Worm (Caenorhabditis elegans): ENCODE data around the gene lbp-8.

lbp-8 gene

ce11 chrV:13891489-13891888 lies 916 bp downstream of the lbp-8 start:
- TF ChIP-seq elt-2 (tag; optimal IDR thresholded peaks at IDR 0.05) (peak; percentile 59), nhr-71 (tag; optimal IDR thresholded peaks at IDR 0.05) (peak; percentile 40), nhr-19 (GFP tag; conservative IDR thresholded peaks at IDR 0.05) (0 out of 2 replicates have a peak, but pooled peaks have one; percentile 13), nhr-20 (tag; optimal IDR thresholded peaks at IDR 0.05) (peak; percentile 33), xbp-1 (tag; optimal IDR thresholded peaks at IDR 0.05) (no peak), unc-62 (GFP tag; optimal IDR thresholded peaks at IDR 0.05) (no peak), nhr-85 (tag) (peak; percentile 63), lin-14 (GFP tag; optimal IDR thresholded peaks at IDR 0.05) (no peak)

DNA sequence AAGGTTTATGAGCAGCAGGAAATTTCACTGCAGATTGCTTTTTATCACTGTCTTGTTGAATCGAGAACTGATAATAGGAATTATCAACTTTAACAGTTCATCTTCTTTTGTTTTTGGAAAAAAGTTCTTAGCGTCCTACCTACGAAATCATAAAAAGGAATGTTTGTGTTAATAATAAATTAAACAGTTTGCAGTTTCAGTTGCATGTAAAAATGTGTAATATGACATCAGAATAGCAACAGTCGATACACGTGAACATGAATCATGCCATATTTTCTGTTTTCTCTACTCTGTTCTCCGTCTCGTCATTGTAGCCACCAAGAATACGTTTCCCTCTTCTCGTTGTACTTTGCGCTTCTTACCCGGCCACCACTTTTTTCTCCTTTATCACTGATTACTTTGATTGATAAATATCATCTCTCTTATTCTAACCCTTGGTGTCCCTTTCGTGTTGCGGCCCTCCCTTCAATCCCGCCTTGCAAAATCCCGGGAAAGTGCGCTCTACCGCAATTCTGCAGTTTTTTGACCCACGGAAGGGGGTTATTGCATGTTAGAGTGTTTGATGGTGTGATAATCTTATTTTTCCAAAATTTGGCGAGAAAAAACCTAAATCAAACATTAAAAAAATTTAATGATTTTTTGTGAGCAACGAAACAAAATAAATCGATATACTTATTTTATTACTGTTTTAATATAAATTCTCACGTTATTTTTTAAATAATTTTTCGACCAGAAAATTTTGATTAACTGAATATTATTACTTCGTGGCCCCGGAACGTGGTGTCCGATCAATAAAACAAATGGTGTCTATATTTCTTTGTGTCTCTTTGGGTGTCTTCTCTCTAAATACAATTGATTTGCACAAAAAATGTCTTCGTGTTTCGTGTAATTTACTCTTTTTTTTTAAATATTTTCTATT lies 2.1 kb downstream of the lbp-8 start, which contains the start of gene sptl-3:
sptl-3 (plus strand) TSS at position 869 of the 919 bp plus-strand sequence.
- TF ChIP-seq nhr-28 (tag; optimal IDR thresholded peaks at IDR 0.05) (no peak), sptf-1 (tag; optimal IDR thresholded peaks at IDR 0.05) (no peak), C16A3.4 (tag; optimal IDR thresholded peaks at IDR 0.05) (peak; percentile 20), nhr-19 (GFP tag; conservative IDR thresholded peaks at IDR 0.05) (peak; percentile 53), mdl-1 (tag; optimal IDR thresholded peaks at IDR 0.05) (peak in 1 of 2 experiments; percentile 61), grh-1 (GFP tag; IDR thresholded peaks at IDR 0.05) (no peak), unc-130 (tag; optimal IDR thresholded peaks at IDR 0.05) (no peak), dsc-1 (tag; optimal IDR thresholded peaks at IDR 0.05) (no peak), alr-1 (tag; optimal IDR thresholded peaks at IDR 0.05; ENCODE audit: borderline replicate concordance) (no peak), efl-3 (GFP tag; optimal IDR thresholded peaks at IDR 0.05) (no peak), blmp-1 (tag; optimal IDR thresholded peaks at IDR 0.05) (peak; percentile 83), mef-2 (tag; optimal IDR thresholded peaks at IDR 0.05) (no peak), lsy-2 (tag; optimal IDR thresholded peaks at IDR 0.05) (peak in 1 of 2 experiments; percentile 42), isw-1 (GFP tag; IDR thresholded peaks at IDR 0.05) (no peak), xbp-1 (tag; optimal IDR thresholded peaks at IDR 0.05) (no peak), snpc-4 (tag; optimal IDR thresholded peaks at IDR 0.05) (no peak), ceh-90 (tag; optimal IDR thresholded peaks at IDR 0.05) (no peak), nhr-20 (tag; optimal IDR thresholded peaks at IDR 0.05) (peak; percentile 68), ceh-63 (GFP tag; optimal IDR thresholded peaks at IDR 0.05) (no peak), snu-23 (GFP tag; optimal IDR thresholded peaks at IDR 0.05) (peak; percentile 65), fos-1 (tag; optimal IDR thresholded peaks at IDR 0.05) (no peak), hlh-17 (GFP tag; optimal IDR thresholded peaks at IDR 0.05; ENCODE audit: borderline replicate concordance) (no peak), nhr-77 (tag; optimal IDR thresholded peaks at IDR 0.05) (no peak), pag-3 (tag; optimal IDR thresholded peaks at IDR 0.05; ENCODE audit: borderline replicate concordance, insufficient read depth) (no peak), vab-15 (tag; optimal IDR thresholded peaks at IDR 0.05) (no peak), nhr-71 (tag; optimal IDR thresholded peaks at IDR 0.05) (peak; percentile 75), ets-5 (GFP tag; IDR thresholded peaks at IDR 0.05) (no peak), sox-4 (tag; optimal IDR thresholded peaks at IDR 0.05) (no peak), ztf-4 (tag; optimal IDR thresholded peaks at IDR 0.05) (no peak), elt-3 (tag; optimal IDR thresholded peaks at IDR 0.05) (peak in 2 of 6 experiments; percentile 49 to 81), lin-14 (GFP tag; optimal IDR thresholded peaks at IDR 0.05) (peak; percentile 69), sup-37 (GFP tag; optimal IDR thresholded peaks at IDR 0.05) (no peak), fkh-4 (tag; optimal IDR thresholded peaks at IDR 0.05; ENCODE audit: borderline replicate concordance) (no peak), lin-39 (tag; optimal IDR thresholded peaks at IDR 0.05) (no peak), mab-9 (GFP tag; IDR thresholded peaks at IDR 0.05) (no peak), dpl-1 (GFP tag; optimal IDR thresholded peaks at IDR 0.05) (peak in 2 of 3 experiments; percentile 22 to 55), mep-1 (tag; optimal IDR thresholded peaks at IDR 0.05) (peak; percentile 46), irx-1 (tag; optimal IDR thresholded peaks at IDR 0.05) (no peak), fkh-8 (tag; optimal IDR thresholded peaks at IDR 0.05) (no peak), ceh-82 (tag; optimal IDR thresholded peaks at IDR 0.05) (no peak), hpl-2 (GFP tag; optimal IDR thresholded peaks at IDR 0.05) (no peak), ces-1 (GFP tag; optimal IDR thresholded peaks at IDR 0.05) (no peak), aha-1 (tag; optimal IDR thresholded peaks at IDR 0.05) (no peak), nhr-85 (tag) (peak; percentile 77), zag-1 (tag; optimal IDR thresholded peaks at IDR 0.05) (no peak), tlp-1 (tag; optimal IDR thresholded peaks at IDR 0.05) (no peak)

All from whole organism, L1 larva.